Worm (Caenorhabditis elegans) whole organism, late embryonic: ENCODE data around the gene T12A7.9.

Experiments used
- C08G9.2 ChIP-seq: sonication (generic microtip); optimal IDR thresholded peaks from 2 replicates; lab custom pipeline; 2016; ENCODE audit warnings: mild to moderate bottlenecking, missing genetic modification characterization, moderate library complexity, missing compliant biosample characterization
- F13H6.1 ChIP-seq: sonication (generic microtip); optimal IDR thresholded peaks from 2 replicates; lab custom pipeline; 2016; ENCODE audit warnings: missing genetic modification characterization, missing compliant biosample characterization
- K09A11.1 ChIP-seq: sonication (generic microtip); optimal IDR thresholded peaks from 2 replicates; lab custom pipeline; 2017; ENCODE audit warnings: antibody characterized with exemption, mild to moderate bottlenecking, missing genetic modification characterization, missing compliant biosample characterization; ENCODE audit not compliant: insufficient read depth
- T23F11.4 ChIP-seq: fragments of 200-800 bp; sonication (Bioruptor generic); optimal IDR thresholded peaks from 2 replicates; lab custom pipeline; 2018; ENCODE audit warnings: mild to moderate bottlenecking, missing genetic modification characterization, missing compliant biosample characterization
- Y22D7AL.16 ChIP-seq: sonication (generic microtip); optimal IDR thresholded peaks from 2 replicates; lab custom pipeline; 2016; ENCODE audit warnings: missing genetic modification characterization, missing compliant biosample characterization
- ahr-1 ChIP-seq: sonication (generic microtip); optimal IDR thresholded peaks from 2 replicates; lab custom pipeline; 2016; ENCODE audit warnings: missing genetic modification characterization, missing compliant biosample characterization
- ama-1 ChIP-seq: fragments of 150-350 bp; optimal IDR thresholded peaks from 2 replicates; lab custom pipeline; 2014
- ceh-14 ChIP-seq: sonication (generic microtip); optimal IDR thresholded peaks from 2 replicates; lab custom pipeline; 2016; ENCODE audit warnings: missing genotype, missing genetic modification characterization, missing compliant biosample characterization
- ceh-18 ChIP-seq: sonication (generic microtip); optimal IDR thresholded peaks from 2 replicates; lab custom pipeline; 2016; ENCODE audit warnings: missing genetic modification characterization, missing compliant biosample characterization
- ceh-19 ChIP-seq: fragments of 200-800 bp; sonication (Bioruptor generic); optimal IDR thresholded peaks from 2 replicates; lab custom pipeline; 2018; ENCODE audit warnings: mild to moderate bottlenecking, missing genetic modification characterization, missing compliant biosample characterization
- ceh-22 ChIP-seq: sonication (generic microtip); optimal IDR thresholded peaks from 2 replicates; lab custom pipeline; 2017; ENCODE audit warnings: missing biosample characterization, missing genetic modification characterization
- ceh-24 ChIP-seq: sonication (generic microtip); optimal IDR thresholded peaks from 2 replicates; lab custom pipeline; 2016; ENCODE audit warnings: mild to moderate bottlenecking, missing genetic modification characterization, missing compliant biosample characterization
- ceh-30 ChIP-seq: fragments of 150-350 bp; optimal IDR thresholded peaks from 2 replicates; lab custom pipeline; 2014; ENCODE audit warnings: missing biosample characterization, missing genetic modification characterization
- ceh-34 ChIP-seq: sonication (generic microtip); optimal IDR thresholded peaks from 2 replicates; lab custom pipeline; 2016; ENCODE audit warnings: mild to moderate bottlenecking, missing genetic modification characterization, missing compliant biosample characterization
- ceh-45 ChIP-seq: fragments of 200-800 bp; sonication (Bioruptor generic); IDR thresholded peaks from 2 replicates; pipeline ENCODE4 v1.3.6; 2022; ENCODE audit warnings: missing genetic modification reagents, missing genetic modification characterization, missing compliant biosample characterization
- ceh-48 ChIP-seq: sonication (generic microtip); optimal IDR thresholded peaks from 2 replicates; lab custom pipeline; 2016; ENCODE audit warnings: missing genetic modification characterization, inconsistent platforms, missing compliant biosample characterization
- ceh-9 ChIP-seq: sonication (generic microtip); optimal IDR thresholded peaks from 2 replicates; lab custom pipeline; 2016; ENCODE audit warnings: mild to moderate bottlenecking, missing genetic modification characterization, inconsistent platforms, missing compliant biosample characterization
- che-1 ChIP-seq: sonication (generic microtip); optimal IDR thresholded peaks from 2 replicates; lab custom pipeline; 2016; ENCODE audit warnings: mild to moderate bottlenecking, missing genetic modification characterization, missing compliant biosample characterization
- elt-4 ChIP-seq: sonication (generic microtip); optimal IDR thresholded peaks from 2 replicates; lab custom pipeline; 2016; ENCODE audit warnings: missing genetic modification characterization, missing compliant biosample characterization
- ets-4 ChIP-seq: sonication (generic microtip); optimal IDR thresholded peaks from 2 replicates; lab custom pipeline; 2016; ENCODE audit warnings: missing genetic modification characterization, missing compliant biosample characterization
- fax-1 ChIP-seq: sonication (generic microtip); optimal IDR thresholded peaks from 2 replicates; lab custom pipeline; 2016; ENCODE audit warnings: missing genotype, missing genetic modification characterization, missing compliant biosample characterization
- gmeb-2 ChIP-seq: sonication (generic microtip); optimal IDR thresholded peaks from 2 replicates; lab custom pipeline; 2016; ENCODE audit warnings: missing genetic modification characterization, inconsistent platforms, missing compliant biosample characterization
- hlh-15 ChIP-seq: sonication (generic microtip); optimal IDR thresholded peaks from 2 replicates; lab custom pipeline; 2016; ENCODE audit warnings: missing genetic modification characterization, missing compliant biosample characterization
- hlh-30 ChIP-seq: sonication (generic microtip); optimal IDR thresholded peaks from 2 replicates; lab custom pipeline; 2017; ENCODE audit warnings: antibody characterized with exemption, missing genetic modification characterization, missing compliant biosample characterization; ENCODE audit not compliant: insufficient read depth
- hlh-8 ChIP-seq: sonication (generic microtip); optimal IDR thresholded peaks from 2 replicates; lab custom pipeline; 2016; ENCODE audit warnings: missing genotype, missing genetic modification characterization, missing compliant biosample characterization
- lim-6 ChIP-seq: sonication (generic microtip); optimal IDR thresholded peaks from 2 replicates; lab custom pipeline; 2016; ENCODE audit warnings: missing genetic modification characterization, missing compliant biosample characterization
- lin-11 ChIP-seq: fragments of 200-800 bp; sonication (Bioruptor generic); optimal IDR thresholded peaks from 2 replicates; lab custom pipeline; 2018; ENCODE audit warnings: mild to moderate bottlenecking, missing genetic modification characterization, missing compliant biosample characterization
- madf-2 ChIP-seq: sonication (generic microtip); optimal IDR thresholded peaks from 2 replicates; lab custom pipeline; 2017; ENCODE audit warnings: missing genetic modification characterization, missing compliant biosample characterization
- mec-3 ChIP-seq: sonication (generic microtip); optimal IDR thresholded peaks from 2 replicates; lab custom pipeline; 2016; ENCODE audit warnings: borderline replicate concordance, missing genetic modification characterization, missing compliant biosample characterization
- nhr-11 ChIP-seq: fragments of 150-350 bp; optimal IDR thresholded peaks from 2 replicates; lab custom pipeline; 2014; ENCODE audit warnings: missing biosample characterization, missing genetic modification characterization
- nhr-232 ChIP-seq: sonication (generic microtip); optimal IDR thresholded peaks from 2 replicates; lab custom pipeline; 2016; ENCODE audit warnings: missing genetic modification characterization, missing compliant biosample characterization
- npax-4 ChIP-seq: sonication (generic microtip); optimal IDR thresholded peaks from 2 replicates; lab custom pipeline; 2016; ENCODE audit warnings: missing genetic modification characterization, missing compliant biosample characterization
- odd-2 ChIP-seq: sonication (generic microtip); optimal IDR thresholded peaks from 2 replicates; lab custom pipeline; 2017; ENCODE audit warnings: antibody characterized with exemption, mild to moderate bottlenecking, missing genetic modification characterization, missing compliant biosample characterization
- pat-9 ChIP-seq: fragments of 200-800 bp; sonication (Bioruptor generic); optimal IDR thresholded peaks from 2 replicates; lab custom pipeline; 2018; ENCODE audit warnings: mild to moderate bottlenecking, missing genetic modification characterization, moderate library complexity, missing compliant biosample characterization
- pha-4 ChIP-seq: fragments of 150-350 bp; optimal IDR thresholded peaks from 2 replicates; lab custom pipeline; 2018; ENCODE audit warnings: missing biosample characterization, missing genetic modification reagents, missing genetic modification characterization
- pqm-1 ChIP-seq: sonication (generic microtip); optimal IDR thresholded peaks from 2 replicates; lab custom pipeline; 2016; ENCODE audit warnings: missing genetic modification characterization, missing compliant biosample characterization
- rnt-1 ChIP-seq: sonication (generic microtip); optimal IDR thresholded peaks from 2 replicates; lab custom pipeline; 2016; ENCODE audit warnings: missing genetic modification characterization, missing compliant biosample characterization
- sox-2 ChIP-seq: fragments of 200-800 bp; sonication (Bioruptor generic); IDR thresholded peaks from 2 replicates; pipeline ENCODE4 v1.3.6; 2022; ENCODE audit warnings: missing genetic modification reagents, missing genetic modification characterization, missing compliant biosample characterization
- sox-4 ChIP-seq: sonication (generic microtip); optimal IDR thresholded peaks from 2 replicates; lab custom pipeline; 2017; ENCODE audit warnings: mild to moderate bottlenecking, missing genetic modification characterization, inconsistent platforms, missing compliant biosample characterization
- syd-9 ChIP-seq: sonication (generic microtip); optimal IDR thresholded peaks from 2 replicates; lab custom pipeline; 2016; ENCODE audit warnings: mild to moderate bottlenecking, missing genetic modification characterization, moderate library complexity, missing compliant biosample characterization
- unc-3 ChIP-seq, 2 experiments: fragments of 200-800 bp in 1 of 2; sonication (Bioruptor generic) in 1 of 2; sonication (generic microtip) in 1 of 2; conservative IDR thresholded peaks in 1 of 2; optimal IDR thresholded peaks in 1 of 2; 2 replicates each; pipeline versions ENCODE4 v1.3.6 to Lab custom; 2016 to 2022; ENCODE audit warnings: missing compliant biosample characterization in 2 of 2, missing genetic modification characterization in 2 of 2, missing genetic modification reagents in 1 of 2
- unc-55 ChIP-seq: sonication (generic microtip); optimal IDR thresholded peaks from 2 replicates; lab custom pipeline; 2017; ENCODE audit warnings: missing biosample characterization, missing genetic modification reagents, missing genetic modification characterization
- unc-86 ChIP-seq: sonication (generic microtip); optimal IDR thresholded peaks from 2 replicates; lab custom pipeline; 2016; ENCODE audit warnings: missing genetic modification characterization, missing compliant biosample characterization
- ztf-16 ChIP-seq: sonication (generic microtip); optimal IDR thresholded peaks from 2 replicates; lab custom pipeline; 2017; ENCODE audit warnings: missing genetic modification characterization, missing compliant biosample characterization

Gene T12A7.9

DNA sequence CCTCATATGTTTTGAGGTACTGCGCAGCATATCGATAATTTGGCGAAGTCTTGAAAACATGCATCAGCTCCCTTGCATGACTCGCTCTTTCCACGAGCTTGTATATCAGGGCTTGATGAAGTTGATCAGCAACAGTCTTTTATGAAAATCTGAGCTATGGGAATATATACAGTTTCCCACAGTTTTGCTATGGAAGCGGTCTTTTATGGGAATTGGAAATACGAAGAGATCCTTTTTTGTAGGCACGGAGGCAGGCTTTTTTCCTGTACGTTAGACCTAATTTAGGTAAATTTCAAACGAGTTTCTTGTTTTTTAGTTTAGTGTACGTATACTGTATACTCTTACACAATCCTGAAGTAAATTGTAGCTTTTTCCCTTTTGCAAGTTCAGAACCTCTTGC, at the start of gene T12A7.9:
Gene T12A7.9 (minus strand): TSS at position 101 of the 400 bp plus-strand sequence.
- TF ChIP-seq unc-3 (GFP tag; conservative IDR thresholded peaks at IDR 0.05; lab: Robert Waterston, UW) (no peak), unc-3 (tag; optimal IDR thresholded peaks at IDR 0.05; lab: Kevin White, UChicago) (no peak), che-1 (tag; lab: Kevin White, UChicago) (no peak), ceh-14 (tag; lab: Kevin White, UChicago) (no peak), elt-4 (tag; lab: Kevin White, UChicago) (no peak), ceh-45 (no peak), ahr-1 (no peak), ceh-22 (tag; lab: Kevin White, UChicago) (no peak), hlh-15 (no peak), ceh-9 (tag; lab: Kevin White, UChicago) (no peak)

DNA sequence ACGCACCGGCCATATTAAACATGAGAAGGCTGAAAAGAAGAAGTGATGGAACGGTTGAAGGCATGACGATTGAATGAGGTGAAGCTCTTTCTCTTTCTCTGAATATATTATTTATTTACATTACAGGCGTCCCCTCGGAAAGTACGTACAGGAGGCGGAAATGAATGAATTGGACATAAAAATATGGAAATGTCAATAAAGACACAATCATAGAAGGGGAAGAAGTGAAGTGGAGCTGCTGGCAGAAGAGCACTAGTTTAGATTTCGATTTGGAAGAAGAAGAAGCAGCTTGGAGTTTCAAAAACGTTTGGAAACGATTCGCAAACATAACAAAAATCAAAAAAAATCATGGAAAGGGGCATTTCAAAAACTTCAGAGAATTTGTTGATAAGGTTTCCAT, 48.2 kb upstream of the T12A7.9 start, which contains the start of gene H01G02.1:
Gene H01G02.1 (minus strand): TSS at position 101 of the 400 bp plus-strand sequence.
- TF ChIP-seq odd-2, result no peak
- TF ChIP-seq madf-2, result no peak
- no peak for TF ChIP-seq ama-1 (lab: Kevin White, UChicago)
- no peak for TF ChIP-seq ceh-18 (tag; lab: Kevin White, UChicago)
- no peak for TF ChIP-seq ceh-30 (tag; lab: Kevin White, UChicago)
- no peak for TF ChIP-seq npax-4
- no peak for TF ChIP-seq nhr-11
- no peak for TF ChIP-seq elt-4 (tag; lab: Kevin White, UChicago)
- TF ChIP-seq ceh-48 (tag; lab: Kevin White, UChicago), result no peak
- TF ChIP-seq sox-2 (GFP tag; lab: Robert Waterston, UW), result no peak
- no peak for TF ChIP-seq fax-1 (tag; lab: Kevin White, UChicago)
- no peak for TF ChIP-seq rnt-1
- TF ChIP-seq ceh-19, result no peak
- TF ChIP-seq Y22D7AL.16 (tag; lab: Kevin White, UChicago), result no peak
- TF ChIP-seq syd-9 (tag; lab: Kevin White, UChicago), result no peak
- TF ChIP-seq pat-9 (tag; lab: Kevin White, UChicago), result no peak
- TF ChIP-seq, all 69 proteins: peak for 0

DNA sequence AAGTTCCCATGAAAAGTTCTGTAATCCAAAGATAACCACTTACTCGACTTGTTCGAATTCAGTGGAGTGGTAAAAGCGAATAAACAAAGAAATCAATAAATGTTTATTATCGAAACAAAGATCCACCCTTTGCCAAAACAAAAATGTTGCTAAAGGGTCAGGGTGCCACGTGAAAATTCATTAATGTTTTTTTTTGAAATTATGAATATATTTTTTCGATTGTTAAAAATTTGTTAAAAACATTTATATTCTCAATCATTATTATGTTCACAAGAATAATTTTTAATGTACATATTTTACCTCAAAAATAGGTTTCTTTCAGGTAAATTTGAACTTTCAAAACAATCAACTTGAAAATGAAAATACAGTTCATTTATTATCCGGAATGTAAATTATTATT, 47.2 kb upstream of the T12A7.9 start, which contains the start of gene H01G02.4:
Gene H01G02.4 (minus strand): TSS at position 101 of the 400 bp plus-strand sequence.
- TF ChIP-seq lim-6 (tag; lab: Kevin White, UChicago) (no peak), syd-9 (tag; lab: Kevin White, UChicago) (no peak), ceh-34 (tag; lab: Kevin White, UChicago) (no peak), unc-3 (GFP tag; conservative IDR thresholded peaks at IDR 0.05; lab: Robert Waterston, UW) (no peak), unc-3 (tag; optimal IDR thresholded peaks at IDR 0.05; lab: Kevin White, UChicago) (no peak), T23F11.4 (GFP tag; lab: Kevin White, UChicago) (no peak), nhr-232 (tag; lab: Kevin White, UChicago) (no peak), unc-86 (no peak), mec-3 (no peak), nhr-11 (no peak), pha-4 (tag; lab: Kevin White, UChicago) (no peak), unc-55 (GFP tag; lab: Kevin White, UChicago) (no peak), ets-4 (no peak), odd-2 (no peak), madf-2 (no peak), F13H6.1 (tag; lab: Kevin White, UChicago) (no peak), hlh-8 (tag; lab: Kevin White, UChicago) (no peak), gmeb-2 (tag; lab: Kevin White, UChicago) (no peak), ceh-22 (tag; lab: Kevin White, UChicago) (no peak)

DNA sequence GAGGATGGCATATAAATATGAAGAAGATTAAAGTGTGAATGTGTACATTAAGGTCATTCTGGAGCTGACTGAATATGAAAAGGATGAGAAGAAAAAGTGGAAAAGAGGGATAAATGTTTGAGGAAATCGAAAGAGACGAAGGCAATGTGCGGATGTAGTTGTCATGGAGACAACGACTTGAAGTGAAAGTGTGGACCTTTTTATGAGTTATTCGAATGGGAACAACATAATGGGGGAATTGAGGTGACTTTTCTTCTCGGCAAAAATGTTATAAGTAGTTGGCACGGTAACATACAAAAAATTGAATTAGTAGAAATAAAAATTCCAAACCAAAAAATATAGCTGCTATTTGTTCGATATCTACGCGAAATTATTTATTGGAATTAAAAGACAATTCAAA, 45.3 kb upstream of the T12A7.9 start, which contains the start of gene dyf-18:
Gene dyf-18 (minus strand): TSS at position 101 of the 400 bp plus-strand sequence.
- TF ChIP-seq ceh-9 (tag; lab: Kevin White, UChicago), result no peak
- TF ChIP-seq pqm-1, result no peak
- TF ChIP-seq ahr-1, result no peak
- TF ChIP-seq ceh-19, result no peak
- no peak for TF ChIP-seq ztf-16
- TF ChIP-seq sox-4, result no peak
- no peak for TF ChIP-seq mec-3
- no peak for TF ChIP-seq K09A11.1 (tag; lab: Kevin White, UChicago)
- TF ChIP-seq che-1 (tag; lab: Kevin White, UChicago), result no peak
- no peak for TF ChIP-seq C08G9.2 (tag; lab: Kevin White, UChicago)
- TF ChIP-seq hlh-30 (tag; lab: Kevin White, UChicago), result no peak
- TF ChIP-seq lin-11 (tag; lab: Kevin White, UChicago), result no peak
- TF ChIP-seq hlh-15, result no peak
- no peak for TF ChIP-seq ceh-24 (tag; lab: Kevin White, UChicago)
